Fruit fly (Drosophila melanogaster) S2 (cell line): ENCODE measurements around the gene Dus1.

ENCODE experiments used
- CG8478 ChIP-seq: fragments of >200 bp; optimal IDR thresholded peaks from 2 replicates; lab custom pipeline; 2018
- CTCF ChIP-seq, 2 experiments: fragments of >200 bp; optimal IDR thresholded peaks; 2 replicates each; lab custom pipeline; 2018

dm6 chr2L:273603-274002, 2.1 kb upstream of the Dus1 start, which contains the start of the genes mbm and CG11555:
- TF ChIP-seq CTCF (optimal IDR thresholded peaks at IDR 0.05; lab: Kevin White, UChicago) (no peak), CG8478 (lab: Kevin White, UChicago) (no peak)
